Fruit fly (Drosophila melanogaster) whole organism, prepupa: ENCODE results near the gene CG17249.

Experiments used
- CG11762 ChIP-seq: fragments of 200-800 bp; sonication (Bioruptor generic); optimal IDR thresholded peaks from 3 replicates; lab custom pipeline; 2016; ENCODE audit warnings: missing biosample characterization, missing genetic modification characterization; ENCODE audit not compliant: insufficient read depth
- CG3032 ChIP-seq: fragments of 200-800 bp; optimal IDR thresholded peaks from 2 replicates; lab custom pipeline; 2019; ENCODE audit warnings: missing biosample characterization, mild to moderate bottlenecking, missing genetic modification characterization, moderate library complexity
- CG32006 ChIP-seq: fragments of 200-800 bp; sonication (Bioruptor generic); optimal IDR thresholded peaks from 3 replicates; lab custom pipeline; 2017; ENCODE audit warnings: missing biosample characterization, mild to moderate bottlenecking, missing genetic modification characterization
- Sox15 ChIP-seq: fragments of 200-800 bp; sonication (Bioruptor generic); optimal IDR thresholded peaks from 3 replicates; lab custom pipeline; 2016; ENCODE audit warnings: missing biosample characterization, missing genetic modification characterization

DNA sequence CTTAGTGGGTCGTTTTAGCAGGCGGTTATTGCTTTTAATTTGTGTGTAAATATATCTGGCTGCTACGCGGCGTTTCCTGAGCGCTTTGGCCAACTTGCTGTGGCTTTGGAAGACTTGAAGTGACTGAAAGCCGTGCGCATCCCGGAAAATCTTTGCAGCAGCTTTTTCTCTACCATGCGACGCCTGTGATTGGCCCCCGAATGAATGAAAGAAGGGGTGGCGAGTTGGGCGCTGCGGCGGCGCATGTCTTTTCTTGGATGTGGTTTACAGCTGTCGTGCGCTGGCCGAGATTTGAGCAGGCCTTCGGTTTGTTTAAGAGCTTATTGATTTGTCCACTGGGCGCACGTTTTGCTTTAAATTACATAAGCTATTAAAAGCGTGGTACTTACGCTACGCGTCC lies 16.3 kb upstream of the CG17249 start:
- TF ChIP-seq CG3032 (tag; lab: Kevin White, UChicago), result no peak
- no peak for TF ChIP-seq Sox15 (GFP tag; lab: Kevin White, UChicago)
- no peak for TF ChIP-seq CG32006
- no peak for TF ChIP-seq CG11762 (GFP tag; lab: Kevin White, UChicago)
